Fruit fly (Drosophila melanogaster) whole organism, embryonic: ENCODE results near the gene org-1.
A peak's percentile ranks its signal among the peaks of the same experiment; 100 is the strongest.

ENCODE experiments used
- B-H1 ChIP-seq: fragments of 200-800 bp; sonication (Bioruptor generic); IDR thresholded peaks from 3 replicates; pipeline ENCODE4 v1.3.6; 2022; ENCODE audit warnings: missing biosample characterization, missing genetic modification characterization
- CG10366 ChIP-seq: fragments of 200-800 bp; sonication (Bioruptor generic); IDR thresholded peaks from 2 replicates; pipeline ENCODE4 v1.3.6; 2022; ENCODE audit warnings: missing biosample characterization, missing genetic modification characterization
- CG10462 ChIP-seq: fragments of 200-800 bp; sonication (Bioruptor generic); optimal IDR thresholded peaks from 2 replicates; lab custom pipeline; 2016; ENCODE audit warnings: missing biosample characterization, missing genetic modification characterization
- CG10543 ChIP-seq: fragments of 200-800 bp; sonication (Bioruptor generic); optimal IDR thresholded peaks from 3 replicates; lab custom pipeline; 2017; ENCODE audit warnings: missing biosample characterization, mild to moderate bottlenecking, missing genetic modification characterization, moderate library complexity
- CG11085 ChIP-seq: fragments of 200-800 bp; sonication (Bioruptor generic); IDR thresholded peaks from 2 replicates; pipeline ENCODE4 v1.3.6; 2022; ENCODE audit warnings: missing biosample characterization, missing genetic modification characterization
- CG13424 ChIP-seq: fragments of 200-800 bp; sonication (Bioruptor generic); optimal IDR thresholded peaks from 2 replicates; lab custom pipeline; 2019; ENCODE audit warnings: missing biosample characterization, mild to moderate bottlenecking, missing genetic modification characterization, moderate library complexity
- CG14667 ChIP-seq: fragments of 200-800 bp; sonication (Bioruptor generic); IDR thresholded peaks from 2 replicates; pipeline ENCODE4 v1.3.6; 2022; ENCODE audit warnings: missing biosample characterization, missing genetic modification characterization
- CG1603 ChIP-seq: fragments of 200-800 bp; sonication (Bioruptor generic); optimal IDR thresholded peaks from 2 replicates; lab custom pipeline; 2019; ENCODE audit warnings: missing biosample characterization, mild to moderate bottlenecking, missing genetic modification characterization, moderate library complexity
- CG17568 ChIP-seq: fragments of 200-800 bp; sonication (Bioruptor generic); optimal IDR thresholded peaks from 2 replicates; lab custom pipeline; 2018; ENCODE audit warnings: missing biosample characterization, mild to moderate bottlenecking, missing genetic modification characterization, moderate library complexity
- CG18619 ChIP-seq: fragments of 200-800 bp; sonication (Bioruptor generic); optimal IDR thresholded peaks from 3 replicates; lab custom pipeline; 2017; ENCODE audit warnings: missing biosample characterization, mild to moderate bottlenecking, missing genetic modification characterization
- CG2116 ChIP-seq: fragments of 200-800 bp; sonication (Bioruptor generic); optimal IDR thresholded peaks from 3 replicates; lab custom pipeline; 2018; ENCODE audit warnings: missing biosample characterization, mild to moderate bottlenecking, missing genetic modification characterization
- CG30403 ChIP-seq: fragments of 200-800 bp; sonication (Bioruptor generic); optimal IDR thresholded peaks from 3 replicates; lab custom pipeline; 2016; ENCODE audit warnings: missing biosample characterization, missing genetic modification characterization
- CG30431 ChIP-seq: fragments of 200-800 bp; sonication (Bioruptor generic); optimal IDR thresholded peaks from 2 replicates; lab custom pipeline; 2017; ENCODE audit warnings: missing biosample characterization, missing genetic modification characterization
- CG3407 ChIP-seq: fragments of 200-800 bp; sonication (Bioruptor generic); optimal IDR thresholded peaks from 2 replicates; lab custom pipeline; 2018; ENCODE audit warnings: missing biosample characterization, mild to moderate bottlenecking, missing genetic modification characterization
- CG8359 ChIP-seq: fragments of 200-800 bp; sonication (Bioruptor generic); optimal IDR thresholded peaks from 2 replicates; lab custom pipeline; 2017; ENCODE audit warnings: missing biosample characterization, mild to moderate bottlenecking, missing genetic modification characterization, borderline replicate concordance
- CG9609 ChIP-seq: fragments of 200-800 bp; sonication (Bioruptor generic); optimal IDR thresholded peaks from 3 replicates; lab custom pipeline; 2016; ENCODE audit warnings: missing biosample characterization, missing genetic modification characterization
- CG9876 ChIP-seq: fragments of 200-800 bp; sonication (Bioruptor generic); optimal IDR thresholded peaks from 2 replicates; lab custom pipeline; 2016; ENCODE audit warnings: missing biosample characterization, missing genetic modification characterization
- Dip2 ChIP-seq: fragments of 200-800 bp; sonication (Bioruptor generic); IDR thresholded peaks from 2 replicates; pipeline ENCODE4 v1.3.6; 2022; ENCODE audit warnings: missing biosample characterization, missing genetic modification characterization
- Ets97D ChIP-seq: fragments of 200-800 bp; sonication (Bioruptor generic); optimal IDR thresholded peaks from 3 replicates; lab custom pipeline; 2016; ENCODE audit warnings: missing biosample characterization, missing genetic modification characterization
- HLH3B ChIP-seq: fragments of 200-800 bp; sonication (Bioruptor generic); IDR thresholded peaks from 2 replicates; pipeline ENCODE4 v1.3.6; 2022; ENCODE audit warnings: missing biosample characterization, missing genetic modification characterization
- HLHmδ ChIP-seq: fragments of 200-800 bp; sonication (Bioruptor generic); optimal IDR thresholded peaks from 2 replicates; lab custom pipeline; 2018; ENCODE audit warnings: missing biosample characterization, mild to moderate bottlenecking, missing genetic modification characterization, moderate library complexity
- MBD-R2 ChIP-seq: fragments of 200-800 bp; sonication (Bioruptor generic); IDR thresholded peaks from 2 replicates; pipeline ENCODE4 v1.3.6; 2022; ENCODE audit warnings: missing biosample characterization, missing genetic modification characterization
- MESR4 ChIP-seq: fragments of 200-800 bp; sonication (Bioruptor generic); optimal IDR thresholded peaks from 2 replicates; lab custom pipeline; 2018; ENCODE audit warnings: missing biosample characterization, mild to moderate bottlenecking, missing genetic modification characterization, moderate library complexity
- MTF-1 ChIP-seq: fragments of 200-800 bp; sonication (Bioruptor generic); optimal IDR thresholded peaks from 2 replicates; lab custom pipeline; 2018; ENCODE audit warnings: missing biosample characterization, mild to moderate bottlenecking, missing genetic modification characterization, borderline replicate concordance
- Med ChIP-seq: fragments of 200-800 bp; sonication (Bioruptor generic); peaks from one replicate; lab custom pipeline; 2016; ENCODE audit warnings: missing biosample characterization, missing genetic modification characterization, mild to moderate bottlenecking, inconsistent platforms, moderate library complexity
- Myb ChIP-seq: fragments of 200-800 bp; sonication (Bioruptor generic); optimal IDR thresholded peaks from 2 replicates; lab custom pipeline; 2016; ENCODE audit warnings: missing biosample characterization, missing genetic modification characterization
- NK7.1 ChIP-seq: fragments of 200-800 bp; sonication (Bioruptor generic); optimal IDR thresholded peaks from 3 replicates; lab custom pipeline; 2016; ENCODE audit warnings: missing biosample characterization, missing genetic modification characterization
- Sin3A ChIP-seq: fragments of >200 bp; optimal IDR thresholded peaks from 2 replicates; lab custom pipeline; 2018
- ash1 ChIP-seq: fragments of 200-800 bp; sonication (Bioruptor generic); optimal IDR thresholded peaks from 2 replicates; lab custom pipeline; 2018; ENCODE audit warnings: missing biosample characterization, mild to moderate bottlenecking, missing genetic modification characterization
- bcd ChIP-seq: fragments of 200-800 bp; sonication (Bioruptor generic); optimal IDR thresholded peaks from 2 replicates; lab custom pipeline; 2017; ENCODE audit warnings: missing biosample characterization, mild to moderate bottlenecking, missing genetic modification characterization
- chif ChIP-seq, 2 experiments: fragments of 200-800 bp; sonication (Bioruptor generic); optimal IDR thresholded peaks; 3 replicates each; lab custom pipeline; 2016; ENCODE audit warnings: missing biosample characterization in 2 of 2, missing genetic modification characterization in 2 of 2
- corto ChIP-seq: fragments of 200-800 bp; sonication (Bioruptor generic); optimal IDR thresholded peaks from 2 replicates; lab custom pipeline; 2016; ENCODE audit warnings: missing biosample characterization, mild to moderate bottlenecking, missing genetic modification characterization, moderate library complexity
- croc ChIP-seq: fragments of 200-800 bp; sonication (Bioruptor generic); conservative IDR thresholded peaks from 3 replicates; pipeline ENCODE4 v1.3.6; 2022; ENCODE audit warnings: missing biosample characterization, missing genetic modification characterization
- gem ChIP-seq: fragments of 200-800 bp; sonication (Bioruptor generic); optimal IDR thresholded peaks from 2 replicates; lab custom pipeline; 2019; ENCODE audit warnings: missing biosample characterization, mild to moderate bottlenecking, missing genetic modification characterization, moderate library complexity
- gfzf ChIP-seq: fragments of 200-800 bp; sonication (Bioruptor generic); optimal IDR thresholded peaks from 2 replicates; lab custom pipeline; 2016; ENCODE audit warnings: missing biosample characterization, mild to moderate bottlenecking, missing genetic modification characterization, moderate library complexity
- grn ChIP-seq: fragments of 200-800 bp; sonication (Bioruptor generic); optimal IDR thresholded peaks from 3 replicates; lab custom pipeline; 2017; ENCODE audit warnings: missing biosample characterization, missing genetic modification characterization
- gsb ChIP-seq: fragments of 200-800 bp; sonication (Bioruptor generic); IDR thresholded peaks from 2 replicates; pipeline ENCODE4 v1.3.6; 2022; ENCODE audit warnings: missing biosample characterization, missing genetic modification characterization
- lbe ChIP-seq: fragments of 200-800 bp; sonication (Bioruptor generic); optimal IDR thresholded peaks from 2 replicates; lab custom pipeline; 2016; ENCODE audit warnings: missing biosample characterization, mild to moderate bottlenecking, missing genetic modification characterization
- luna ChIP-seq: fragments of 200-800 bp; sonication (Bioruptor generic); optimal IDR thresholded peaks from 2 replicates; lab custom pipeline; 2016; ENCODE audit warnings: missing biosample characterization, missing genetic modification characterization
- nerfin-2 ChIP-seq: fragments of 200-800 bp; sonication (Bioruptor generic); IDR thresholded peaks from 2 replicates; pipeline ENCODE4 v1.3.6; 2022; ENCODE audit warnings: missing biosample characterization, missing genetic modification characterization; ENCODE audit not compliant: partially characterized antibody
- pb ChIP-seq: fragments of 200-800 bp; sonication (Bioruptor generic); optimal IDR thresholded peaks from 3 replicates; lab custom pipeline; 2016; ENCODE audit warnings: missing biosample characterization, missing genetic modification characterization
- pzg ChIP-seq: fragments of 200-800 bp; sonication (Bioruptor generic); optimal IDR thresholded peaks from 3 replicates; lab custom pipeline; 2018; ENCODE audit warnings: missing biosample characterization, mild to moderate bottlenecking, missing genetic modification characterization, moderate library complexity
- row ChIP-seq: fragments of 200-800 bp; sonication (Bioruptor generic); IDR thresholded peaks from 3 replicates; pipeline ENCODE4 v1.3.6; 2022; ENCODE audit warnings: missing biosample characterization, missing genetic modification characterization
- sna ChIP-seq: fragments of 200-800 bp; sonication (Bioruptor generic); IDR thresholded peaks from 2 replicates; pipeline ENCODE4 v1.3.6; 2022; ENCODE audit warnings: missing biosample characterization, missing genetic modification characterization; ENCODE audit not compliant: partially characterized antibody
- so ChIP-seq: fragments of 200-800 bp; sonication (Bioruptor generic); IDR thresholded peaks from 3 replicates; pipeline ENCODE4 v1.3.6; 2022; ENCODE audit warnings: missing biosample characterization, missing genetic modification characterization
- stwl ChIP-seq: fragments of 200-800 bp; sonication (Bioruptor generic); optimal IDR thresholded peaks from 3 replicates; lab custom pipeline; 2018; ENCODE audit warnings: missing biosample characterization, mild to moderate bottlenecking, missing genetic modification characterization, moderate library complexity
- tna ChIP-seq: fragments of 200-800 bp; sonication (Bioruptor generic); IDR thresholded peaks from 2 replicates; pipeline ENCODE4 v1.3.6; 2022; ENCODE audit warnings: missing biosample characterization, missing genetic modification characterization; ENCODE audit not compliant: partially characterized antibody
- trem ChIP-seq: fragments of 200-800 bp; optimal IDR thresholded peaks from 3 replicates; lab custom pipeline; 2019; ENCODE audit warnings: missing biosample characterization, mild to moderate bottlenecking, missing genetic modification characterization, moderate library complexity
- unc-4 ChIP-seq: fragments of 200-800 bp; sonication (Bioruptor generic); IDR thresholded peaks from 2 replicates; pipeline ENCODE4 v1.3.6; 2022; ENCODE audit warnings: missing biosample characterization, missing genetic modification characterization; ENCODE audit not compliant: partially characterized antibody
- unpg ChIP-seq: fragments of 200-800 bp; sonication (Bioruptor generic); optimal IDR thresholded peaks from 3 replicates; lab custom pipeline; 2018; ENCODE audit warnings: missing biosample characterization, mild to moderate bottlenecking, missing genetic modification characterization, moderate library complexity
- usp ChIP-seq: fragments of >200 bp; optimal IDR thresholded peaks from 2 replicates; lab custom pipeline; 2017; ENCODE audit warnings: missing biosample characterization, missing genetic modification characterization
- zfh1 ChIP-seq: fragments of 200-800 bp; sonication (Bioruptor generic); IDR thresholded peaks from 3 replicates; pipeline ENCODE4 v1.3.6; 2022; ENCODE audit warnings: missing biosample characterization, missing genetic modification characterization

org-1 gene

DNA sequence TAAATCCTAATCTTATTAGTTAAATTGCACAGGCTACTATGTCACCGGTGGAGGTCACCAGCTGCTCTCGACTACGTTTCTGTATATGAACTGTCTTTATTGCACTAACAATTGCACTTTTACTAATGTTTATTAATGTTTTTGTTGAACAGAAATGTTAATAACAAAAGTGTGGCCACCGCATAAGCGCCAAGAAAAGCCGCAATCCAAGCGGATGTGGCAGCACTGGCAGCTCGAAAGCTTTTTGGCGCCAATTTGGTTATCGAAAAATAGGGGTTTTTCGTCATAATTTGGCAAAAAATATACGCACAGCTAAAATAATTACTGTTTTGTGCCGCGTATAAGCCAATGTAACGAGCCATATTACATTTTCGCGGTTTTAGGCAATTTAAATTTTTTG lies 12.7 kb downstream of the org-1 start, which contains the start of gene CG12123 (continued):
- TF ChIP-seq B-H1 (GFP tag; lab: Robert Waterston, UW) (no peak), pzg (GFP tag; lab: Kevin White, UChicago) (peak; percentile 72), HLHmδ (GFP tag; lab: Kevin White, UChicago) (no peak), chif (GFP tag; optimal IDR thresholded peaks at IDR 0.05; lab: Kevin White, UChicago) (no peak), CG30403 (GFP tag; lab: Kevin White, UChicago) (no peak), CG17568 (GFP tag; lab: Kevin White, UChicago) (no peak), MBD-R2 (GFP tag; lab: Robert Waterston, UW) (peak; percentile 61), CG14667 (GFP tag; lab: Robert Waterston, UW) (no peak), CG18619 (GFP tag; lab: Kevin White, UChicago) (no peak), croc (GFP tag; lab: Robert Waterston, UW) (no peak), CG9876 (GFP tag; lab: Kevin White, UChicago) (no peak), unpg (GFP tag; lab: Kevin White, UChicago) (no peak), luna (GFP tag; lab: Kevin White, UChicago) (no peak), row (GFP tag; lab: Robert Waterston, UW) (0 out of 3 replicates have a peak, but pooled peaks have one; percentile 19), HLH3B (GFP tag; lab: Robert Waterston, UW) (no peak), CG8359 (no peak), lbe (peak; percentile 27), gem (tag; lab: Kevin White, UChicago) (no peak), CG3407 (GFP tag; lab: Kevin White, UChicago) (no peak), tna (no peak), Med (GFP tag; lab: Kevin White, UChicago) (peak; percentile 24), gfzf (GFP tag; lab: Kevin White, UChicago) (peak; percentile 76), MTF-1 (GFP tag; lab: Kevin White, UChicago) (no peak), bcd (GFP tag; lab: Kevin White, UChicago) (no peak), nerfin-2 (GFP tag; lab: Robert Waterston, UW) (no peak), CG11085 (GFP tag; lab: Robert Waterston, UW) (no peak), CG9609 (no peak), gsb (GFP tag; lab: Robert Waterston, UW) (no peak), ash1 (no peak), zfh1 (GFP tag; lab: Robert Waterston, UW) (no peak), unc-4 (no peak), Sin3A (lab: Kevin White, UChicago) (no peak), CG1603 (tag; lab: Kevin White, UChicago) (peak; percentile 7), so (no peak), Myb (peak; percentile 25), CG30431 (GFP tag; lab: Kevin White, UChicago) (no peak), Ets97D (no peak), MESR4 (GFP tag; lab: Kevin White, UChicago) (peak; percentile 7), corto (no peak), trem (tag; lab: Kevin White, UChicago) (no peak), CG10543 (GFP tag; lab: Kevin White, UChicago) (no peak), CG10366 (GFP tag; lab: Robert Waterston, UW) (no peak), NK7.1 (no peak), Dip2 (GFP tag; lab: Robert Waterston, UW) (no peak), pb (GFP tag; lab: Kevin White, UChicago) (no peak), CG10462 (no peak), CG2116 (GFP tag; lab: Kevin White, UChicago) (no peak), stwl (tag; lab: Kevin White, UChicago) (peak; percentile 5), sna (no peak), usp (no peak), CG13424 (tag; lab: Kevin White, UChicago) (no peak), grn (no peak)
